Fruit fly (Drosophila melanogaster) Kc167 (cell line): ENCODE data around the gene Npc2c.

Source experiments
- Myc ChIP-seq: fragments of >200 bp; optimal IDR thresholded peaks from 2 replicates; lab custom pipeline; 2017; ENCODE audit warnings: missing external identifiers
- h ChIP-seq: fragments of >200 bp; optimal IDR thresholded peaks from 3 replicates; lab custom pipeline; 2018; ENCODE audit warnings: missing external identifiers
- insv ChIP-seq: fragments of >200 bp; optimal IDR thresholded peaks from 3 replicates; lab custom pipeline; 2018; ENCODE audit warnings: missing external identifiers
- psq ChIP-seq: fragments of >200 bp; optimal IDR thresholded peaks from 2 replicates; lab custom pipeline; 2017; ENCODE audit warnings: missing external identifiers
- ttk ChIP-seq: sonication (Bioruptor generic); optimal IDR thresholded peaks from 2 replicates; lab custom pipeline; 2017; ENCODE audit warnings: missing external identifiers

DNA sequence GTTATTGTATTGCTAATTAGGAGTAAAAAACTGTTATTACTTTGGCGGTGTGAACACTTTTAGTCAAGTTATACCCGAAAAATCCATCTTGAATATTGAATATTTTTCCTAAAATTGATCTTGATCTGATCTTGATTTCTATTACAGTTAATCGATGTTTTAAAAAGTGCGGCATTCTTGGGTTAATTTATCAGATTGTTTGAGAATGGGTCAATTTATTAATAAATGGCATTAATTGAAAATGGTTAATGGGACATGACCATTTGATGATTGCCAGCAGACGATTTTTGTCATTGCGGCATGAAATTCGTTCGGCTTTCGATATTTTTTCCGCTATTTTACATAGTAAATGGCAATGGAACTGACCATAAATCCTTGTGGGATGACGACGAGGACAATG, 3.7 kb downstream of the Npc2c start, which contains the start of gene CG33631:
- no peak for TF ChIP-seq psq (lab: Kevin White, UChicago)
- TF ChIP-seq insv (lab: Kevin White, UChicago) = no peak
- TF ChIP-seq h (lab: Kevin White, UChicago) = no peak
- no peak for TF ChIP-seq Myc (lab: Kevin White, UChicago)
- no peak for TF ChIP-seq ttk (lab: Kevin White, UChicago)
